Worm (Caenorhabditis elegans): Measurements from ENCODE around the gene R144.6.

ce11 chrIII:4986790-4987259, 17.7 kb downstream of the R144.6 start, which contains the start of the genes C27F2.10 and wdr-60:
- TF ChIP-seq elt-1 (tag; optimal IDR thresholded peaks at IDR 0.05) (no peak), elt-3 (tag; optimal IDR thresholded peaks at IDR 0.05) (no peak), lin-13 (GFP tag; optimal IDR thresholded peaks at IDR 0.05) (no peak), zag-1 (tag; optimal IDR thresholded peaks at IDR 0.05) (no peak), gmeb-1 (tag; optimal IDR thresholded peaks at IDR 0.05) (peak; percentile 80)

Measured in whole organism, L2 larva.